Worm (Caenorhabditis elegans) whole organism, young adult: ENCODE results near the gene C53C11.5.

Experiments used
- K11D2.4 ChIP-seq: fragments of 200-800 bp; sonication (Bioruptor generic); IDR thresholded peaks from 2 replicates; pipeline ENCODE4 v1.3.6; 2022; ENCODE audit warnings: missing genetic modification reagents, missing genetic modification characterization, missing compliant biosample characterization
- ceh-40 ChIP-seq: fragments of 200-800 bp; sonication (Bioruptor generic); IDR thresholded peaks from 2 replicates; pipeline ENCODE4 v1.3.6; 2022; ENCODE audit warnings: missing genetic modification characterization, missing compliant biosample characterization
- dpl-1 ChIP-seq: fragments of 150-350 bp; optimal IDR thresholded peaks from 2 replicates; lab custom pipeline; 2014; ENCODE audit warnings: missing biosample characterization, missing genetic modification reagents, missing genetic modification characterization
- nfya-1 ChIP-seq: sonication (generic microtip); optimal IDR thresholded peaks from 2 replicates; lab custom pipeline; 2017; ENCODE audit warnings: antibody characterized with exemption, missing compliant biosample characterization, missing genetic modification characterization, borderline replicate concordance; ENCODE audit not compliant: insufficient read depth
- snpc-4 ChIP-seq, 5 experiments: fragments of 150-350 bp in 1 of 5; sonication (generic microtip) in 4 of 5; optimal IDR thresholded peaks; 2 replicates each; lab custom pipeline; 2014 to 2018; ENCODE audit warnings: missing genetic modification characterization in 5 of 5, missing biosample characterization in 3 of 5, antibody characterized with exemption in 2 of 5, mild to moderate bottlenecking in 2 of 5, missing compliant biosample characterization in 2 of 5, missing genotype in 2 of 5, moderate library complexity in 2 of 5, missing genetic modification reagents in 1 of 5

DNA sequence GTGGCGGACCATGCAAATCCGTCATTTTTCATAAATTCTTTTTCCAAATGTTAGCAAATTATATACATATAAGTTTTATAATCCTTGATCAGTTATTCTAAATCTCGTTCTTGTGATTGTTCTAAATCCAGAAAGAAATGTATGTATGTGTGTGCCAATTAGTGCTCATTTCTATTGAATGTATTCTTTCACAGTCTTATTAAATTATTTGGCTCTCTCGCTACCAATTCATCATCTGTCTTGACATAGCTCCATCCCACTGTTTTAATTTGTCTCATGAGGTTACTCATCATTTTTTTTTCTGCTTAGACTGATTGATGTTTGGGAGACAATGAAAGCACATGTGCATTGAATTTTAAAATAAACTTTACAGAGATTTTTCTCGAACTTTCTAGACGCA lies 21.6 kb downstream of the C53C11.5 start:
- TF ChIP-seq nfya-1 (tag; lab: Kevin White, UChicago) (no peak), ceh-40 (GFP tag; lab: Robert Waterston, UW) (no peak), snpc-4 (GFP tag; optimal IDR thresholded peaks at IDR 0.05; lab: Kevin White, UChicago) (no peak), snpc-4 (tag; optimal IDR thresholded peaks at IDR 0.05; lab: Kevin White, UChicago) (no peak), dpl-1 (GFP tag; lab: Kevin White, UChicago) (no peak), K11D2.4 (GFP tag; lab: Robert Waterston, UW) (no peak)
